Worm (Caenorhabditis elegans) whole organism, L3 larva: Measurements from ENCODE around the gene tag-196.

ENCODE experiments used
- R02D3.7 ChIP-seq: fragments of 150-350 bp; optimal IDR thresholded peaks from 2 replicates; lab custom pipeline; 2014; ENCODE audit warnings: missing biosample characterization, missing genetic modification characterization
- aly-2 ChIP-seq: fragments of 150-350 bp; optimal IDR thresholded peaks from 2 replicates; lab custom pipeline; 2014; ENCODE audit warnings: missing biosample characterization, missing genetic modification characterization
- ama-1 ChIP-seq: fragments of 150-350 bp; optimal IDR thresholded peaks from 2 replicates; lab custom pipeline; 2018
- ceh-9 ChIP-seq: sonication (generic microtip); optimal IDR thresholded peaks from 2 replicates; lab custom pipeline; 2018; ENCODE audit warnings: missing biosample characterization, missing genetic modification characterization
- daf-12 ChIP-seq: fragments of 150-350 bp; optimal IDR thresholded peaks from 2 replicates; lab custom pipeline; 2014; ENCODE audit warnings: missing biosample characterization, missing genetic modification reagents, missing genetic modification characterization
- egl-27 ChIP-seq: sonication (generic microtip); optimal IDR thresholded peaks from 4 replicates; lab custom pipeline; 2017; ENCODE audit warnings: missing biosample characterization, missing genetic modification reagents, missing genetic modification characterization
- egl-5 ChIP-seq: fragments of 150-350 bp; optimal IDR thresholded peaks from 2 replicates; lab custom pipeline; 2017; ENCODE audit warnings: missing biosample characterization, missing genetic modification reagents, missing genetic modification characterization, inconsistent platforms
- elt-1 ChIP-seq: fragments of 150-350 bp; optimal IDR thresholded peaks from 2 replicates; lab custom pipeline; 2014; ENCODE audit warnings: missing biosample characterization, missing genetic modification characterization
- elt-2 ChIP-seq: sonication (generic microtip); optimal IDR thresholded peaks from 2 replicates; lab custom pipeline; 2016; ENCODE audit warnings: missing genetic modification reagents, mild to moderate bottlenecking, missing genetic modification characterization, missing compliant biosample characterization
- elt-3 ChIP-seq, 3 experiments: fragments of 150-350 bp in 1 of 3; sonication (generic microtip) in 2 of 3; optimal IDR thresholded peaks; 2 replicates in 2 of 3; 4 replicates in 1 of 3; lab custom pipeline; 2014 to 2017; ENCODE audit warnings: missing biosample characterization in 3 of 3, missing genetic modification characterization in 3 of 3
- eor-1 ChIP-seq, 2 experiments: fragments of 150-350 bp; optimal IDR thresholded peaks; 2 replicates each; lab custom pipeline; 2014 to 2018; ENCODE audit warnings: missing biosample characterization in 2 of 2, missing genetic modification characterization in 2 of 2
- fkh-10 ChIP-seq: sonication (generic microtip); optimal IDR thresholded peaks from 2 replicates; lab custom pipeline; 2017; ENCODE audit warnings: missing biosample characterization, missing genetic modification reagents, missing genetic modification characterization
- fos-1 ChIP-seq: fragments of 150-350 bp; optimal IDR thresholded peaks from 2 replicates; lab custom pipeline; 2014; ENCODE audit warnings: missing biosample characterization, missing genetic modification characterization
- hmg-11 ChIP-seq: sonication (generic microtip); optimal IDR thresholded peaks from 2 replicates; lab custom pipeline; 2016; ENCODE audit warnings: missing genetic modification characterization, missing compliant biosample characterization
- jun-1 ChIP-seq: fragments of 150-350 bp; optimal IDR thresholded peaks from 2 replicates; lab custom pipeline; 2014; ENCODE audit warnings: missing biosample characterization, missing genetic modification reagents, missing genetic modification characterization
- lin-15B ChIP-seq: fragments of 150-350 bp; optimal IDR thresholded peaks from 2 replicates; lab custom pipeline; 2014; ENCODE audit warnings: missing biosample characterization, missing genetic modification characterization
- lsy-12 ChIP-seq: sonication (generic microtip); optimal IDR thresholded peaks from 2 replicates; lab custom pipeline; 2016; ENCODE audit warnings: mild to moderate bottlenecking, missing genetic modification characterization, missing compliant biosample characterization
- mdl-1 ChIP-seq: fragments of 150-350 bp; optimal IDR thresholded peaks from 2 replicates; lab custom pipeline; 2014; ENCODE audit warnings: missing biosample characterization, missing genetic modification characterization
- mml-1 ChIP-seq: fragments of 150-350 bp; sonication (generic microtip); optimal IDR thresholded peaks from 3 replicates; lab custom pipeline; 2014; ENCODE audit warnings: missing biosample characterization, missing genetic modification characterization
- nfya-1 ChIP-seq: sonication (generic microtip); optimal IDR thresholded peaks from 2 replicates; lab custom pipeline; 2017; ENCODE audit warnings: missing genetic modification characterization, mild to moderate bottlenecking, missing compliant biosample characterization, antibody characterized with exemption, moderate library complexity; ENCODE audit not compliant: insufficient read depth
- nhr-11 ChIP-seq: fragments of 150-350 bp; optimal IDR thresholded peaks from 2 replicates; lab custom pipeline; 2014; ENCODE audit warnings: missing biosample characterization, missing genetic modification characterization
- nhr-12 ChIP-seq: fragments of 150-350 bp; optimal IDR thresholded peaks from 2 replicates; lab custom pipeline; 2014; ENCODE audit warnings: missing biosample characterization, missing genetic modification characterization
- nhr-25 ChIP-seq: sonication (generic microtip); optimal IDR thresholded peaks from 2 replicates; lab custom pipeline; 2017; ENCODE audit warnings: missing biosample characterization, missing genetic modification characterization
- nhr-43 ChIP-seq: sonication (generic microtip); optimal IDR thresholded peaks from 2 replicates; lab custom pipeline; 2016; ENCODE audit warnings: mild to moderate bottlenecking, missing genetic modification characterization, missing compliant biosample characterization; ENCODE audit not compliant: poor library complexity, severe bottlenecking
- nhr-76 ChIP-seq: fragments of 150-350 bp; sonication (generic microtip); optimal IDR thresholded peaks from 5 replicates; lab custom pipeline; 2014; ENCODE audit warnings: missing biosample characterization, missing genetic modification characterization
- pha-4 ChIP-seq: fragments of 150-350 bp; optimal IDR thresholded peaks from 2 replicates; lab custom pipeline; 2014; ENCODE audit warnings: missing biosample characterization, missing genetic modification reagents, missing genetic modification characterization
- pqm-1 ChIP-seq: fragments of 150-350 bp; optimal IDR thresholded peaks from 2 replicates; lab custom pipeline; 2017; ENCODE audit warnings: missing biosample characterization, missing genetic modification characterization, inconsistent platforms
- snpc-4 ChIP-seq: fragments of 150-350 bp; optimal IDR thresholded peaks from 2 replicates; lab custom pipeline; 2014; ENCODE audit warnings: missing biosample characterization, missing genetic modification characterization
- unc-39 ChIP-seq: sonication (generic microtip); optimal IDR thresholded peaks from 4 replicates; lab custom pipeline; 2017; ENCODE audit warnings: missing biosample characterization, missing genetic modification characterization
- unc-62 ChIP-seq: fragments of 150-350 bp; sonication (generic microtip); optimal IDR thresholded peaks from 4 replicates; lab custom pipeline; 2014; ENCODE audit warnings: missing biosample characterization, missing genetic modification reagents, missing genetic modification characterization
- zag-1 ChIP-seq: fragments of 150-350 bp; optimal IDR thresholded peaks from 2 replicates; lab custom pipeline; 2014; ENCODE audit warnings: missing biosample characterization, missing genetic modification characterization
- ztf-11 ChIP-seq: fragments of 150-350 bp; optimal IDR thresholded peaks from 2 replicates; lab custom pipeline; 2014; ENCODE audit warnings: missing biosample characterization, missing genetic modification characterization
- ztf-4 ChIP-seq: fragments of 150-350 bp; optimal IDR thresholded peaks from 2 replicates; lab custom pipeline; 2014; ENCODE audit warnings: missing biosample characterization, missing genetic modification characterization

tag-196 gene

DNA sequence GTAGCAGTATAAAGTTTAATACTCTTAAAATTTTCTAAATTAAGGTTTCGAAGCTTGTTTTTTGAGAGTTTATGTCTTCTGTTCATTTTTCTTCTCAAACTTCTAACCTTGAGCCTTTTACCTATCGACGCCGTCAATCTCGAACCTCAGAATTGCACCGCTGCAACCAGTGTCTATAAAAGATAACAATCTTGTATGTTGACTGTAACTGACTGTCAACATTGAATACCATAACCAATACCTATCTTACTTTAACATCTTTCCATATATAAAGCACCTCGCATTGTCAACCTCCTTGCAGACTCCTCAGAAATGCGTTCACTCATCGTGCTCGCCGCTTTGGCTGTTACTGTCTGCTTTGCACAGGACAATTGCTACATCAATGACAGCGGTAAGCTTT is 24.0 kb downstream of the tag-196 start, which contains the start of gene grd-5:
TSS of gene grd-5 (plus strand) at position 295 of the 400 bp plus-strand sequence.
- TF ChIP-seq egl-5 (tag; lab: Kevin White, UChicago) = no peak
- peak; percentile 27 for TF ChIP-seq nhr-25 (tag; lab: Kevin White, UChicago)
- no peak for TF ChIP-seq ceh-9 (tag; lab: Kevin White, UChicago)
- peak; percentile 83 for TF ChIP-seq elt-1 (tag; lab: Kevin White, UChicago)
- TF ChIP-seq nhr-76 (tag; lab: Kevin White, UChicago) = no peak
- TF ChIP-seq nhr-43 (tag; lab: Kevin White, UChicago) = peak; percentile 17
- no peak for TF ChIP-seq pqm-1 (tag; lab: Kevin White, UChicago)
- TF ChIP-seq pha-4 (tag; lab: Kevin White, UChicago) = no peak

DNA sequence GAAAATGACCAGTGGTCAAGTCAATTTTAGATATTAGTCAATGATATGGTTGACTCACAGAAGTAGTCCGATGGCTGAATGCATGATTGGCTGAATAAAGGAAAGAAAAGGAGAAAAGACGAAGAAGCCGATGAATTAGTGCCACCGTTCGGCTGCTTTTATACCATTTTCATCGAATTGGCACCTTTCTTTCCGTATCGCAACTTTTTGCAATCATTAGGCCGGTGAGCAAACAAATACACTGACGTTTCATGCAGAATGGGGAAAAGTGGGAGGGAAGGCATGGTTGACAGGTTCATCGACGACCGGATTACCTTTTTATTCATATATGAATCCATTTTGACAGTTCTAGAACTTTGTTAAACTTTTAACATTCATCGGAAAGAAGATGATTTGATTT is 26.5 kb downstream of the tag-196 start, which contains the start of gene idpc-2:
TSS of gene idpc-2 (minus strand) at position 101 of the 400 bp plus-strand sequence.
- TF ChIP-seq unc-39 (tag; lab: Kevin White, UChicago) (no peak), lin-15B (tag; lab: Kevin White, UChicago) (no peak), aly-2 (tag; lab: Kevin White, UChicago) (no peak), nhr-11 (tag; lab: Kevin White, UChicago) (no peak), mdl-1 (tag; lab: Kevin White, UChicago) (no peak), snpc-4 (tag; lab: Kevin White, UChicago) (no peak), jun-1 (tag; lab: Kevin White, UChicago) (no peak), egl-27 (tag; lab: Kevin White, UChicago) (no peak), elt-3 (tag; optimal IDR thresholded peaks at IDR 0.05; lab: Kevin White, UChicago) (no peak)

DNA sequence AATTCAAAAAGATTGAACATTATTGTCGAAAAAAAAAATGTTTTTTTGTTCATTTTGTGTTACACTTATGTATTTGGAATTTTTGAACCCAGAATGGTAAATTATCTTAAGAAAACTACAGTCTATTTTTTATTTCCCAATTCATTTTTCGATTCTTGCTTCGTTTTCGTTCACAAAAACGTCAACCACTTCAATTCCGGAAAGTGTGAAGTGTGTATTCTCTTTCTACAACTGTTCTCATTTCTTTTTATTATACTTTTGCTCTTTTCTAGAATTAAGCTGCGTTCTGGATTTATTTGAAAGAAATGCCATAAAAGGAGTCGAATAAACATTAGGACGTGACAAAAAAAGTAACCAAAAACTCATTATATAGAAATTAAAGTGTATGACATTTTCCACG is 27.6 kb downstream of the tag-196 start, which contains the start of gene F41E6.1:
TSS of gene F41E6.1 (plus strand) at position 301 of the 400 bp plus-strand sequence.
- TF ChIP-seq ztf-11 (tag; lab: Kevin White, UChicago) (no peak), pqm-1 (tag; lab: Kevin White, UChicago) (no peak), ama-1 (lab: Kevin White, UChicago) (no peak), nfya-1 (tag; lab: Kevin White, UChicago) (no peak), daf-12 (no peak)

DNA sequence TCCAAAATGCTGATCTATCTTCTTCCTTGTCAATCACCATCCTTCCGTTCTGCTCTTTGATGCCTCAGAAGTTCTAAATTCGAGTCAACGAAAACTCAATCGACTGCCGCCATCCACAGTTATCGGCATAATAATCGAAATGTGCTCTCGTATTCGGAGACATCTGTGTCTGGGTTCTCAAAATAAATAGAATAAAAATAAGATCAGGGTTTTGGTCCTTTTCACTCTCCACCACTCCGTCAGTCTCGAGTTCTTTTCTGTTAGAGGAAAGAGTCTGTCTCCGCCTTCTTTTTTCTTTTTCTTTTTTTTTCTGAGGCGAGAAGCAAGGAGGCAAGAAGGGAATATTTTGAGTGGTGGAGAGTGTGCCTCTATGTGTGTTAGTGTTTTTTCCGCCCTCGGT is 29.0 kb downstream of the tag-196 start, which contains the start of gene F41E6.17:
TSS of gene F41E6.17 (plus strand) at position 348 of the 400 bp plus-strand sequence.
- TF ChIP-seq ztf-4 (tag; lab: Kevin White, UChicago) (no peak), pqm-1 (tag; lab: Kevin White, UChicago) (no peak), hmg-11 (tag; lab: Kevin White, UChicago) (peak; percentile 16), zag-1 (tag; lab: Kevin White, UChicago) (no peak)

- TF ChIP-seq fkh-10 (GFP tag; lab: Kevin White, UChicago) = no peak
- no peak for TF ChIP-seq pha-4 (tag; lab: Kevin White, UChicago)
- TF ChIP-seq hmg-11 (tag; lab: Kevin White, UChicago) = no peak
- TF ChIP-seq elt-3 (tag; optimal IDR thresholded peaks at IDR 0.05; lab: Kevin White, UChicago) = peak in 1 of 3 experiments; percentile 1
- no peak for TF ChIP-seq fos-1 (tag; lab: Kevin White, UChicago)
- TF ChIP-seq elt-1 (tag; lab: Kevin White, UChicago) = no peak
- TF ChIP-seq R02D3.7 = no peak
- TF ChIP-seq nhr-12 = no peak
- TF ChIP-seq jun-1 (tag; lab: Kevin White, UChicago) = no peak
- no peak for TF ChIP-seq lin-15B (tag; lab: Kevin White, UChicago)
- TF ChIP-seq unc-62 (GFP tag; lab: Kevin White, UChicago) = peak; percentile 64
- no peak for TF ChIP-seq nhr-11 (tag; lab: Kevin White, UChicago)
- no peak for TF ChIP-seq unc-39 (tag; lab: Kevin White, UChicago)
Observed at ce11 chrV:8626406-8626805, 31.7 kb downstream of the tag-196 start.

DNA sequence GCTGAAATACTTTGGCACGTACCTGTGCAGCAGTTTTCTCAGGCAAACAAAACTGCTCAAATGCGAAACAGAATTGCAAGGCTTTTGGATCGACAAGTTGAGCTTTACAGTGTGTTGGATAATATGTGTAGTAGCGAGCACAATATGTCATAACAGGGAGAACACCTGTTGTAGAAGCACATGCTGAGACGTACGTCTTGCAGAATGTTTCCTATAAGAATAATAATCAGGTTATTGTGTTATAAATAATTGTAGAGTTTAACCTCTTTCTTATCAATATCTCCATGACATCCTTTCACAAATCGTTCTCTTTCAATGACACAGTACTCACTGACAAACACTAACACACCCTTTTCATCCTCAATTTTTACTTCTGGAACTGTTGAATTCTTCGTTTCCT is 32.9 kb downstream of the tag-196 start:
- no peak for TF ChIP-seq elt-2 (tag; lab: Kevin White, UChicago)
- TF ChIP-seq snpc-4 (tag; lab: Kevin White, UChicago) = no peak
- no peak for TF ChIP-seq mml-1 (tag; lab: Kevin White, UChicago)
- TF ChIP-seq egl-5 (tag; lab: Kevin White, UChicago) = no peak
- no peak for TF ChIP-seq eor-1 (tag; optimal IDR thresholded peaks at IDR 0.05; lab: Kevin White, UChicago)
- TF ChIP-seq fos-1 (tag; lab: Kevin White, UChicago) = no peak
- no peak for TF ChIP-seq lin-15B (tag; lab: Kevin White, UChicago)
- TF ChIP-seq elt-1 (tag; lab: Kevin White, UChicago) = no peak
- TF ChIP-seq lsy-12 (tag; lab: Kevin White, UChicago) = no peak
- TF ChIP-seq, all 47 proteins: peak for 0
